Worm (Caenorhabditis elegans) whole organism, early embryonic: ENCODE results near the gene odr-4.

Experiments
- F13C5.2 ChIP-seq: sonication (generic microtip); optimal IDR thresholded peaks from 2 replicates; lab custom pipeline; 2017; ENCODE audit warnings: mild to moderate bottlenecking, missing genetic modification characterization, inconsistent platforms, missing compliant biosample characterization
- aly-1 ChIP-seq: sonication (generic microtip); optimal IDR thresholded peaks from 2 replicates; lab custom pipeline; 2016; ENCODE audit warnings: missing genetic modification characterization, missing compliant biosample characterization
- ama-1 ChIP-seq: fragments of 150-350 bp; optimal IDR thresholded peaks from 2 replicates; lab custom pipeline; 2014
- hnd-1 ChIP-seq: sonication (generic microtip); optimal IDR thresholded peaks from 2 replicates; lab custom pipeline; 2016; ENCODE audit warnings: missing genetic modification characterization, missing compliant biosample characterization
- pes-1 ChIP-seq: fragments of 200-800 bp; sonication (Bioruptor generic); IDR thresholded peaks from 2 replicates; pipeline ENCODE4 v1.3.6; 2022; ENCODE audit warnings: missing genetic modification reagents, missing genetic modification characterization, missing compliant biosample characterization

DNA sequence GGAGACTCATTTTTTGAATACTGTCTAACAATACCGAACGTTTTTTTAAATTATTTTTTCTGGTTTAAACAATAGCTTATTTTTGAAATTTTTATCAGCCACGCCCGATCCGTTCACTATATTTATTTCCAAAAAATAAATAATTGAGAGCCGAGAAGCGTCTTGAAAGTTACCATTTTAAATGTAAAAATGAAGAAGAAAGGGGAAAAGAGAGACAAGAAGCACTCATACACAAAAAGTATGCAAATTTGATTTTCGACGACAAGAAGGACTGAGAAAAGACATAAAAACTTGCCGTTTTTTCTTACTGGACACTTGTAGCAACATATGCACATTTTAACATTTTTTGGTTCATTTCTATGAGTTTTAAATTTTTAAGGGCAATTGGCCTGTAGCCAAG lies 48.8 kb upstream of the odr-4 start:
- no peak for TF ChIP-seq aly-1 (tag; lab: Kevin White, UChicago)
- TF ChIP-seq F13C5.2 (tag; lab: Kevin White, UChicago) = no peak
- no peak for TF ChIP-seq ama-1 (lab: Kevin White, UChicago)
- no peak for TF ChIP-seq hnd-1
- TF ChIP-seq pes-1 (GFP tag; lab: Robert Waterston, UW) = no peak
